Fruit fly (Drosophila melanogaster) whole organism, embryonic: ENCODE results near the gene niki.
A peak's percentile ranks its signal among the peaks of the same experiment; 100 is the strongest.

Experiments used
- Antp ChIP-seq: fragments of 200-800 bp; sonication (Bioruptor generic); optimal IDR thresholded peaks from 3 replicates; lab custom pipeline; 2016; ENCODE audit warnings: missing biosample characterization, missing genetic modification characterization
- Atf-2 ChIP-seq: fragments of 200-800 bp; sonication (Bioruptor generic); optimal IDR thresholded peaks from 2 replicates; lab custom pipeline; 2016; ENCODE audit warnings: missing biosample characterization, missing genetic modification characterization
- Atf6 ChIP-seq: fragments of 200-800 bp; sonication (Bioruptor generic); IDR thresholded peaks from 2 replicates; pipeline ENCODE4 v1.3.6; 2022; ENCODE audit warnings: missing biosample characterization, missing genetic modification characterization
- B-H1 ChIP-seq: fragments of 200-800 bp; sonication (Bioruptor generic); IDR thresholded peaks from 3 replicates; pipeline ENCODE4 v1.3.6; 2022; ENCODE audit warnings: missing biosample characterization, missing genetic modification characterization
- CG10267 ChIP-seq: fragments of 200-800 bp; sonication (Bioruptor generic); optimal IDR thresholded peaks from 2 replicates; lab custom pipeline; 2018; ENCODE audit warnings: missing biosample characterization, mild to moderate bottlenecking, missing genetic modification characterization, moderate library complexity
- CG10431 ChIP-seq: fragments of 200-800 bp; sonication (Bioruptor generic); optimal IDR thresholded peaks from 3 replicates; lab custom pipeline; 2018; ENCODE audit warnings: missing biosample characterization, mild to moderate bottlenecking, missing genetic modification characterization
- CG12236 ChIP-seq: fragments of 200-800 bp; sonication (Bioruptor generic); optimal IDR thresholded peaks from 2 replicates; lab custom pipeline; 2016; ENCODE audit warnings: missing biosample characterization, missing genetic modification characterization
- CG13424 ChIP-seq: fragments of 200-800 bp; sonication (Bioruptor generic); optimal IDR thresholded peaks from 2 replicates; lab custom pipeline; 2019; ENCODE audit warnings: missing biosample characterization, mild to moderate bottlenecking, missing genetic modification characterization, moderate library complexity
- CG13894 ChIP-seq: fragments of 200-800 bp; sonication (Bioruptor generic); optimal IDR thresholded peaks from 3 replicates; lab custom pipeline; 2018; ENCODE audit warnings: missing biosample characterization, mild to moderate bottlenecking, missing genetic modification characterization, moderate library complexity
- CG16813 ChIP-seq: fragments of 200-800 bp; sonication (Bioruptor generic); IDR thresholded peaks from 3 replicates; pipeline ENCODE4 v1.3.6; 2022; ENCODE audit warnings: missing biosample characterization, missing genetic modification characterization; ENCODE audit not compliant: partially characterized antibody
- CG18011 ChIP-seq: fragments of 200-800 bp; sonication (Bioruptor generic); optimal IDR thresholded peaks from 2 replicates; lab custom pipeline; 2017; ENCODE audit warnings: missing biosample characterization, missing genetic modification characterization, mild to moderate bottlenecking, moderate library complexity, missing genotype
- CG2712 ChIP-seq: fragments of 200-800 bp; optimal IDR thresholded peaks from 3 replicates; lab custom pipeline; 2019; ENCODE audit warnings: missing biosample characterization, mild to moderate bottlenecking, missing genetic modification characterization, moderate library complexity
- CG31388 ChIP-seq: fragments of 200-800 bp; sonication (Bioruptor generic); optimal IDR thresholded peaks from 2 replicates; lab custom pipeline; 2016; ENCODE audit warnings: missing biosample characterization, missing genetic modification characterization
- CG34376 ChIP-seq: fragments of 200-800 bp; sonication (Bioruptor generic); optimal IDR thresholded peaks from 2 replicates; lab custom pipeline; 2018; ENCODE audit warnings: missing biosample characterization, mild to moderate bottlenecking, missing genetic modification characterization
- CG34422 ChIP-seq: fragments of 200-800 bp; sonication (Bioruptor generic); IDR thresholded peaks from 3 replicates; pipeline ENCODE4 v1.3.6; 2022; ENCODE audit warnings: missing biosample characterization, missing genetic modification characterization
- CG43689 ChIP-seq: fragments of 200-800 bp; sonication (Bioruptor generic); IDR thresholded peaks from 2 replicates; pipeline ENCODE4 v1.3.6; 2022; ENCODE audit warnings: missing biosample characterization, missing genetic modification characterization
- CG4854 ChIP-seq: fragments of 200-800 bp; sonication (Bioruptor generic); optimal IDR thresholded peaks from 2 replicates; lab custom pipeline; 2016; ENCODE audit warnings: missing biosample characterization, missing genetic modification characterization, inconsistent platforms
- CG7963 ChIP-seq: fragments of 200-800 bp; sonication (Bioruptor generic); IDR thresholded peaks from 3 replicates; pipeline ENCODE4 v1.3.6; 2022; ENCODE audit warnings: missing biosample characterization, missing genetic modification characterization; ENCODE audit not compliant: partially characterized antibody
- CG7987 ChIP-seq: fragments of 200-800 bp; sonication (Bioruptor generic); optimal IDR thresholded peaks from 2 replicates; lab custom pipeline; 2018; ENCODE audit warnings: missing biosample characterization, mild to moderate bottlenecking, missing genetic modification characterization, moderate library complexity
- Dek ChIP-seq: fragments of 200-800 bp; sonication (Bioruptor generic); optimal IDR thresholded peaks from 3 replicates; lab custom pipeline; 2019; ENCODE audit warnings: missing biosample characterization, mild to moderate bottlenecking, missing genetic modification characterization, moderate library complexity
- Dref ChIP-seq: fragments of 200-800 bp; sonication (Bioruptor generic); IDR thresholded peaks from 2 replicates; pipeline ENCODE4 v1.3.6; 2022; ENCODE audit warnings: missing biosample characterization, missing genetic modification characterization
- Neu2 ChIP-seq: fragments of 200-800 bp; sonication (Bioruptor generic); optimal IDR thresholded peaks from 3 replicates; lab custom pipeline; 2016; ENCODE audit warnings: missing biosample characterization, missing genetic modification characterization, borderline replicate concordance
- Opbp ChIP-seq: fragments of 200-800 bp; sonication (Bioruptor generic); IDR thresholded peaks from 3 replicates; pipeline ENCODE4 v1.3.6; 2022; ENCODE audit warnings: missing biosample characterization, missing genetic modification characterization; ENCODE audit not compliant: partially characterized antibody
- Pdp1 ChIP-seq, 2 experiments: fragments of 200-800 bp; sonication (Bioruptor generic); optimal IDR thresholded peaks; 3 replicates each; lab custom pipeline; 2016; ENCODE audit warnings: missing biosample characterization in 2 of 2, missing genetic modification characterization in 2 of 2, mild to moderate bottlenecking in 1 of 2, moderate library complexity in 1 of 2
- Side ChIP-seq: fragments of 200-800 bp; sonication (Bioruptor generic); optimal IDR thresholded peaks from 2 replicates; lab custom pipeline; 2016; ENCODE audit warnings: missing biosample characterization, missing genetic modification characterization
- Trl ChIP-seq, 3 experiments: fragments of >200 bp in 2 of 3; fragments of 200-800 bp in 1 of 3; sonication (Bioruptor generic) in 1 of 3; optimal IDR thresholded peaks; 2 replicates in 1 of 3; 3 replicates in 2 of 3; lab custom pipeline; 2016 to 2017; ENCODE audit warnings: missing biosample characterization in 1 of 3, missing genetic modification characterization in 1 of 3
- chinmo ChIP-seq: fragments of 200-800 bp; sonication (Bioruptor generic); IDR thresholded peaks from 4 replicates; pipeline ENCODE4 v1.3.6; 2022; ENCODE audit warnings: missing biosample characterization, missing genetic modification characterization; ENCODE audit not compliant: partially characterized antibody
- corto ChIP-seq: fragments of 200-800 bp; sonication (Bioruptor generic); optimal IDR thresholded peaks from 2 replicates; lab custom pipeline; 2016; ENCODE audit warnings: missing biosample characterization, mild to moderate bottlenecking, missing genetic modification characterization, moderate library complexity
- cwo ChIP-seq: fragments of 200-800 bp; sonication (Bioruptor generic); optimal IDR thresholded peaks from 3 replicates; lab custom pipeline; 2017; ENCODE audit warnings: missing biosample characterization, missing genetic modification characterization, mild to moderate bottlenecking, moderate library complexity, missing genetic modification reagents
- eyg ChIP-seq: fragments of 200-800 bp; sonication (Bioruptor generic); optimal IDR thresholded peaks from 3 replicates; lab custom pipeline; 2016; ENCODE audit warnings: missing biosample characterization, missing genetic modification characterization
- grn ChIP-seq: fragments of 200-800 bp; sonication (Bioruptor generic); optimal IDR thresholded peaks from 3 replicates; lab custom pipeline; 2017; ENCODE audit warnings: missing biosample characterization, missing genetic modification characterization
- kah ChIP-seq: fragments of 200-800 bp; sonication (Bioruptor generic); optimal IDR thresholded peaks from 2 replicates; lab custom pipeline; 2018; ENCODE audit warnings: missing biosample characterization, mild to moderate bottlenecking, missing genetic modification characterization
- knrl ChIP-seq: fragments of 200-800 bp; sonication (Bioruptor generic); IDR thresholded peaks from 3 replicates; pipeline ENCODE4 v1.3.6; 2022; ENCODE audit warnings: missing biosample characterization, missing genetic modification characterization; ENCODE audit not compliant: partially characterized antibody
- nau ChIP-seq: fragments of 200-800 bp; sonication (Bioruptor generic); optimal IDR thresholded peaks from 3 replicates; lab custom pipeline; 2017; ENCODE audit warnings: missing biosample characterization, mild to moderate bottlenecking, missing genetic modification characterization, missing genetic modification reagents
- nmo ChIP-seq: fragments of 200-800 bp; sonication (Bioruptor generic); optimal IDR thresholded peaks from 2 replicates; lab custom pipeline; 2018; ENCODE audit warnings: missing biosample characterization, mild to moderate bottlenecking, missing genetic modification characterization, moderate library complexity
- pfk ChIP-seq: fragments of 200-800 bp; sonication (Bioruptor generic); optimal IDR thresholded peaks from 2 replicates; lab custom pipeline; 2018; ENCODE audit warnings: missing biosample characterization, mild to moderate bottlenecking, missing genetic modification characterization, moderate library complexity
- phol ChIP-seq: fragments of 200-800 bp; sonication (Bioruptor generic); optimal IDR thresholded peaks from 3 replicates; lab custom pipeline; 2018; ENCODE audit warnings: missing biosample characterization, mild to moderate bottlenecking, missing genetic modification characterization, moderate library complexity
- prd ChIP-seq, 3 experiments: fragments of >200 bp in 2 of 3; fragments of 200-800 bp in 1 of 3; sonication (Bioruptor generic) in 1 of 3; optimal IDR thresholded peaks in 2 of 3; IDR thresholded peaks in 1 of 3; 2 replicates in 2 of 3; 3 replicates in 1 of 3; pipeline versions ENCODE4 v1.3.6 to Lab custom; 2017 to 2022; ENCODE audit warnings: missing biosample characterization in 1 of 3, missing genetic modification characterization in 1 of 3
- ranshi ChIP-seq: fragments of 200-800 bp; sonication (Bioruptor generic); IDR thresholded peaks from 2 replicates; pipeline ENCODE4 v1.3.6; 2022; ENCODE audit warnings: missing biosample characterization, missing genetic modification characterization
- sens ChIP-seq: fragments of 200-800 bp; sonication (Bioruptor generic); peaks from one replicate; lab custom pipeline; 2016; ENCODE audit warnings: missing biosample characterization, missing genetic modification characterization
- slp2 ChIP-seq: fragments of 200-800 bp; sonication (Bioruptor generic); optimal IDR thresholded peaks from 2 replicates; lab custom pipeline; 2016; ENCODE audit warnings: missing biosample characterization, missing genetic modification characterization
- ssp ChIP-seq: fragments of 200-800 bp; sonication (Bioruptor generic); IDR thresholded peaks from 2 replicates; pipeline ENCODE4 v1.3.6; 2022; ENCODE audit warnings: missing biosample characterization, missing genetic modification characterization
- sug ChIP-seq: fragments of 200-800 bp; optimal IDR thresholded peaks from 2 replicates; lab custom pipeline; 2019; ENCODE audit warnings: missing biosample characterization, mild to moderate bottlenecking, missing genetic modification characterization, moderate library complexity
- vvl ChIP-seq: fragments of 200-800 bp; sonication (Bioruptor generic); IDR thresholded peaks from 2 replicates; pipeline ENCODE4 v1.3.6; 2022; ENCODE audit warnings: missing biosample characterization, missing genetic modification characterization

The niki gene

dm6 chr3R:24864719-24865400 is 39.4 kb upstream of the niki start, which contains the start of the genes Srg1 and Elal (continued):
- peak; percentile 15 for TF ChIP-seq phol
- TF ChIP-seq CG10267, result peak; percentile 32
- peak; percentile 41 for TF ChIP-seq nmo (GFP tag; lab: Kevin White, UChicago)
- no peak for TF ChIP-seq eyg (GFP tag; lab: Kevin White, UChicago)
- 0 out of 2 replicates have a peak, but pooled peaks have one; percentile 39 for TF ChIP-seq ranshi (GFP tag; lab: Robert Waterston, UW)
- TF ChIP-seq CG18011 (GFP tag; lab: Kevin White, UChicago), result no peak
- TF ChIP-seq Dek, result peak; percentile 39
- TF ChIP-seq CG16813 (GFP tag; lab: Robert Waterston, UW), result no peak
- TF ChIP-seq B-H1 (GFP tag; lab: Robert Waterston, UW), result no peak
- TF ChIP-seq Neu2, result no peak
- TF ChIP-seq CG2712 (tag; lab: Kevin White, UChicago), result peak; percentile 40
- TF ChIP-seq knrl, result no peak
- TF ChIP-seq cwo (GFP tag; lab: Kevin White, UChicago), result peak; percentile 24
- peak; percentile 10 for TF ChIP-seq CG13424
- no peak for TF ChIP-seq CG7987 (GFP tag; lab: Kevin White, UChicago)
- peak; percentile 11; the same call in 1 of the 2 replicates for TF ChIP-seq Atf6
- no peak for TF ChIP-seq CG31388 (GFP tag; lab: Kevin White, UChicago)
- no peak for TF ChIP-seq slp2
- no peak for TF ChIP-seq prd (optimal IDR thresholded peaks at IDR 0.05; lab: Kevin White, UChicago)
- peak; percentile 61; the same call in 1 of the 3 replicates for TF ChIP-seq prd (GFP tag; IDR thresholded peaks at IDR 0.05; lab: Robert Waterston, UW)
- TF ChIP-seq CG4854, result no peak
- TF ChIP-seq CG10431, result no peak
- TF ChIP-seq Dref (GFP tag; lab: Robert Waterston, UW), result no peak
- no peak for TF ChIP-seq Atf-2 (GFP tag; lab: Kevin White, UChicago)
- no peak for TF ChIP-seq Antp (GFP tag; lab: Kevin White, UChicago)
- peak; percentile 51 for TF ChIP-seq sug (tag; lab: Kevin White, UChicago)
- no peak for TF ChIP-seq corto (GFP tag; lab: Kevin White, UChicago)
- peak; percentile 30 for TF ChIP-seq pfk (GFP tag; lab: Kevin White, UChicago)

DNA sequence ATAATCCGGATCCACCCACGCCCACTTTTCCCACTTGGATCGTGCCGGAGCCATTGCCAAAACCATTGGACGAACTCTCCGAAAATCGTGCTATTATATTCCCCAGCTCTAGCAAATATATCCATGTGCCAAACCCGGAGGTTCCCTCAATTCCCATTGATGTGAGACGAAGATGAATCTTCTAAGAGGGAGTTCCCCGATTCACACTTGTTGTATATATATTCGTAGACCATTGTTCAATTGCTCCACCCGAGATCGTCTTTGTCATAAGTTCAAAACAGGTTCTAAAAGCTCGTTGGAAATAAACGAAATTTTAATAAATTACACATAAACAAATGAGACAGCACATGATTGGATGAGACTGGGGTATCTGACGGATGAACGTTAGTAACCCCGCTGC is 38.4 kb upstream of the niki start:
- no peak for TF ChIP-seq ssp (GFP tag; lab: Robert Waterston, UW)
- no peak for TF ChIP-seq CG43689
- no peak for TF ChIP-seq kah (GFP tag; lab: Kevin White, UChicago)
- TF ChIP-seq CG7963 (GFP tag; lab: Robert Waterston, UW), result no peak
- TF ChIP-seq sens, result peak; percentile 1

DNA sequence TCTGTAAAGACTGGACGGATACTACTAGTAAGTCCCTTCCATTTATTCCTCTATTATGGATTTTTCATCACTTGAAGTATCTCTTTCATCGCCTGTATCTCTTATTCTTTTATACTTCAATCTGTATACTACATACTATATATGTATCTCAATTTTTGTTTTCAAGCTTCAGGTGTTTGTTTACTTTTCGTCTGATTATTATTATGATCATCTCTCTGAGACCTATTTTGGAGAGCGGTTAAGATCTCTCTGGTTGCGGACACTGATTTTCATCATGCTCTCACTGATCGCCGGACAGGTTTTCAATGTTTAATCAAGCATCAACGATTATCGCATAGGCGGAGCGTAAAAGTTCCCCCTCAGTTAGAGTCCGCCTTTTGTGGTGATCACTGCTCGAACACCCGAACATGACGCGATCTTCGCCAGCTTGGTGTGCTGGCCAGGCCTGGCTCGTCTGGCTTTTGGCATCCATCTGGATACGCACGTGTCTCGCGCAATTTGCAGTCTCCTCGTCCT is 37.2 kb upstream of the niki start, which contains the start of gene CG7016:
TSS of gene CG7016 (plus strand) at position 358 of the 516 bp plus-strand sequence.
- TF ChIP-seq sens (peak; percentile 58), Side (GFP tag; lab: Kevin White, UChicago) (no peak), vvl (GFP tag; lab: Robert Waterston, UW) (0 out of 2 replicates have a peak, but pooled peaks have one; percentile 2), CG13894 (tag; lab: Kevin White, UChicago) (peak; percentile 79), chinmo (GFP tag; lab: Robert Waterston, UW) (peak; percentile 57; the same call in 1 of the 4 replicates), Pdp1 (GFP tag; optimal IDR thresholded peaks at IDR 0.05; lab: Kevin White, UChicago) (peak in 1 of 2 experiments; percentile 70), CG34422 (peak; percentile 12; the same call in 1 of the 3 replicates), grn (GFP tag; lab: Kevin White, UChicago) (peak; percentile 13), Opbp (GFP tag; lab: Robert Waterston, UW) (no peak), CG12236 (GFP tag; lab: Kevin White, UChicago) (no peak), Trl (optimal IDR thresholded peaks at IDR 0.05; lab: Kevin White, UChicago) (peak; percentile 42 to 63), Trl (GFP tag; optimal IDR thresholded peaks at IDR 0.05; lab: Kevin White, UChicago) (no peak), CG34376 (GFP tag; lab: Kevin White, UChicago) (peak; percentile 62), nau (GFP tag; lab: Kevin White, UChicago) (no peak)
